Worm (Caenorhabditis elegans): ENCODE measurements around the gene C07A9.9.

C07A9.9 gene

ce11 chrIII:9667591-9668265 is at the start of gene C07A9.9:
Gene C07A9.9, minus strand, starts transcription at chrIII:9667641.
- TF ChIP-seq W03F9.2 (tag; optimal IDR thresholded peaks at IDR 0.05), result no peak
- TF ChIP-seq him-1 (tag; optimal IDR thresholded peaks at IDR 0.05), result peak; percentile 91

- TF ChIP-seq him-1 (tag; optimal IDR thresholded peaks at IDR 0.05), result no peak
- no peak for TF ChIP-seq dao-5 (tag; optimal IDR thresholded peaks at IDR 0.05)
- no peak for TF ChIP-seq W03F9.2 (tag; optimal IDR thresholded peaks at IDR 0.05)
These were observed 47.3 kb upstream of the C07A9.9 start for ce11 chrIII:9714731-9715130.

DNA sequence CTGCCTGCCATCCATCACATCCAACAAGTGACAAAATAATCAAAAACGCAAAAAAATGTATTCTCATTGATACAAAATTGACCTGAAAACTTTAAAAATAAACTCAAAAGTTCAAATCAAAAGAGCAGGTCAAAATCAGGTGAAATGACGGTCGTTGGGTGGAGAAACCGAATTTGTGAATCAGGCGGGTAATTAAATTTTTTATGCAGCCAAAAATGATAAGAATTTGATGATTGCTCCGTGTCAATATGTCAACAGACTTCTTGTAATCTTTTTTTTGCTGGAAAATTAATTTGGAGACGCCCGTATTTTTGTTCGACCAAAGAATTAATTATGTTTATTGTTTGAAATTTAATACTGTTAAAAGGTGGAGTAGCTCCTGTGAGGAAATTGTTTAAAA is 46.4 kb upstream of the C07A9.9 start, which contains the start of gene ncx-6:
TSS of gene ncx-6 (minus strand) at position 88 of the 400 bp plus-strand sequence.
- no peak for TF ChIP-seq W03F9.2 (tag; optimal IDR thresholded peaks at IDR 0.05)

DNA sequence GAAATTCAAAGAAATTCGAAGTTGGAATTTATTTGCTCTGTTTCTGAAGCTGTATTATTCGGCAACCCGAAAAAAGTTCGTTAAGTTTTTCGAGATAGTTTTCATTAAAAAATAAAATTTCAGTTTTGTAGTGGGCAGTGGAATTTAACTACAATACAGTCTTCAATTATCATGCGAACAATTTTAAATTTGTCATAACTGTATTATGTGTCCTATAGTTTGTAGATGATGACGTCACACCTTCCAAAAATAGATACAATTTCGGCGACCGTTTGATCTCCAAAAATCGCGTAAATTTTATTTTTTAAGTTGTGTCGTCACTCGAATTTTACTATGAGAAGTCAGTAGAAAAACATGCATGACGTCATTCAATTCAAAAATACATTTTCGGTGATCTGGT is 45.7 kb upstream of the C07A9.9 start:
- TF ChIP-seq dao-5 (tag; optimal IDR thresholded peaks at IDR 0.05) (no peak), him-1 (tag; optimal IDR thresholded peaks at IDR 0.05) (no peak), W03F9.2 (tag; optimal IDR thresholded peaks at IDR 0.05) (no peak)

DNA sequence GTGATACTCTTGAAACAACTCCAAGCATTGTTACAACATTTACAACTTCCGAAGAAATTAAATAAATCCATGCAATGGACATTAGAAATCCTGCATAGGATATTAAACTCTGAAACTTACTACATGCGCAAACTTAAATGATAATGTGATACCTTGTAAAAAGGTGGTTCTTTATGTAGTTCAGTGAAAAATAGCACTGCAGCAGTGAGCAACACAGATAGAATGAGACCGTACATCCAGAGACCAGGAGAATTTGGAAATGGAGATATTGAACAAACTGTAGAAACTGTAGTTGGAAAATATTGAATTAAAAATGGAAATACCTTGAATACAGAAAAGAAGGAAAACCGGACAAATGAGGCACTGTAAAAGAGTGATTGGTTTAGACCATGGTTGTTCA is 43.7 kb upstream of the C07A9.9 start:
- TF ChIP-seq W03F9.2 (tag; optimal IDR thresholded peaks at IDR 0.05), result no peak

DNA sequence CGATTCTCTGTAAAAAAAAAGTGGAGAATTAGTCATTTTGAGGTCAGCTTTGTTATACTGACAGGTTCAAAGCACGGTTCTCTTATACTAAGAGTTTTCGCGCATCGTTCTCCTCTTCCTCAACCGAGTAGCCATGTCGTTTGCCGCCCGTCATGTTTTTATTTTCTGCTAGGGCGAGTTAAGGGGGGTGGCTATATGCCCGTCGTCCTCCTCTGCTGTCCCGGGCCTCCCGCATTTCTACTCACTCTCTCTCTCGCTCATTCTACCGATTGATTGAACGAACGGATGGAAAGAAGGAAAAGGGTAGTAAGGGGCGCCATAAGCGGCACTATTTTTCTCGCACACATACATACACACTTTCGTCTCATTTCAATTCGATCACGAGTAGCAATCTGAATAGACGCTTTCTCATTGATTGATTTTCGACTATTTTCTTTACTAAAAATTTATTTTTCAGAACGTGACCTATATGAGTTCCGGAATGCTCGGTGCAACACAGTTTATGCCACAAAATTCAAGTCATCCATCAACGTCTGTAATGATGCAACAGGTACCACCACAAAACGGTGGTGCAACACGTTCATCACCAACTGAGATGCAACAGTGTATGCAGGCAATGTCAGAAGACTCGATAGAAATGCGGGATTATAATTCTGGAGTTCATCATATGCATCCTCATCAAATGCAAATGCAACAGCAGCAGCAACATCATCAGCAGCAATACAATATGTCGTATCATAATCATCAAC is 37.9 kb upstream of the C07A9.9 start:
- TF ChIP-seq W03F9.2 (tag; optimal IDR thresholded peaks at IDR 0.05) (no peak), him-1 (tag; optimal IDR thresholded peaks at IDR 0.05) (no peak), dao-5 (tag; optimal IDR thresholded peaks at IDR 0.05) (no peak)

- TF ChIP-seq him-1 (tag; optimal IDR thresholded peaks at IDR 0.05) (no peak), W03F9.2 (tag; optimal IDR thresholded peaks at IDR 0.05) (no peak), dao-5 (tag; optimal IDR thresholded peaks at IDR 0.05) (no peak)
These were observed 37.1 kb upstream of the C07A9.9 start for ce11 chrIII:9704606-9704938.

ce11 chrIII:9703747-9704605 is 36.5 kb upstream of the C07A9.9 start:
- no peak for TF ChIP-seq W03F9.2 (tag; optimal IDR thresholded peaks at IDR 0.05)
- peak; percentile 45 for TF ChIP-seq dao-5 (tag; optimal IDR thresholded peaks at IDR 0.05)

- no peak for TF ChIP-seq him-1 (tag; optimal IDR thresholded peaks at IDR 0.05)
- no peak for TF ChIP-seq dao-5 (tag; optimal IDR thresholded peaks at IDR 0.05)
- TF ChIP-seq W03F9.2 (tag; optimal IDR thresholded peaks at IDR 0.05), result no peak
These were observed 35.3 kb upstream of the C07A9.9 start for ce11 chrIII:9702665-9703252.

- TF ChIP-seq W03F9.2 (tag; optimal IDR thresholded peaks at IDR 0.05) (no peak), him-1 (tag; optimal IDR thresholded peaks at IDR 0.05) (no peak), dao-5 (tag; optimal IDR thresholded peaks at IDR 0.05) (no peak)
These were observed 34.4 kb upstream of the C07A9.9 start for ce11 chrIII:9701798-9702197.

DNA sequence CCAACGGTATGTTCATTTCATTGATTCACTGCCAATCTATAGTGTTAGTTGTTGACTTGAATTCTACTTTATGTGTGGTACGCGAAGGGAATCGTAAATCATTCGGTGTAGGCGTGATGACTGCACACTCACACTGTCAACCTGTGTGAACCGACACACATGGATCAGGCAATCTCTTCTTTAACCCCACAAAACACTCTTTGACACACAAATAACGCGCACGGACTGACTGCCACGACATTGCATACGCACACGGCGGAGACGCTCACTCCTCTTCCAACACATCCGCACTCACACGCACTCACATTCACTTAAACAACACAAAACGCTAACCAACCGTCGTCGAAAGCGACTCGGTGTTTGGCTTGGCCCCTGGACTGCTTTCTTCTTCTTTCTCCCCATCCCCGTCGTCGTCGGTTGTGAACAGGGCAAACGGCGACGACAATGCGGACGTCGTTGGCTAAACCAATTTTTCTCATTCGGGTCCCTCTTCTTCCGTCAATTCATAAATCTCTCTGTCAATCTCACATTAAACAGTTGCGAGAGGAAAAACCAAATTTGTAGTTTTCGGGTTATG is 32.8 kb upstream of the C07A9.9 start:
- TF ChIP-seq W03F9.2 (tag; optimal IDR thresholded peaks at IDR 0.05), result no peak

ce11 chrIII:9699576-9699975 is 32.1 kb upstream of the C07A9.9 start, which contains the start of gene tlk-1:
Gene tlk-1, plus strand, starts transcription at chrIII:9699876.
- TF ChIP-seq him-1 (tag; optimal IDR thresholded peaks at IDR 0.05) (no peak), dao-5 (tag; optimal IDR thresholded peaks at IDR 0.05) (no peak), W03F9.2 (tag; optimal IDR thresholded peaks at IDR 0.05) (no peak)

DNA sequence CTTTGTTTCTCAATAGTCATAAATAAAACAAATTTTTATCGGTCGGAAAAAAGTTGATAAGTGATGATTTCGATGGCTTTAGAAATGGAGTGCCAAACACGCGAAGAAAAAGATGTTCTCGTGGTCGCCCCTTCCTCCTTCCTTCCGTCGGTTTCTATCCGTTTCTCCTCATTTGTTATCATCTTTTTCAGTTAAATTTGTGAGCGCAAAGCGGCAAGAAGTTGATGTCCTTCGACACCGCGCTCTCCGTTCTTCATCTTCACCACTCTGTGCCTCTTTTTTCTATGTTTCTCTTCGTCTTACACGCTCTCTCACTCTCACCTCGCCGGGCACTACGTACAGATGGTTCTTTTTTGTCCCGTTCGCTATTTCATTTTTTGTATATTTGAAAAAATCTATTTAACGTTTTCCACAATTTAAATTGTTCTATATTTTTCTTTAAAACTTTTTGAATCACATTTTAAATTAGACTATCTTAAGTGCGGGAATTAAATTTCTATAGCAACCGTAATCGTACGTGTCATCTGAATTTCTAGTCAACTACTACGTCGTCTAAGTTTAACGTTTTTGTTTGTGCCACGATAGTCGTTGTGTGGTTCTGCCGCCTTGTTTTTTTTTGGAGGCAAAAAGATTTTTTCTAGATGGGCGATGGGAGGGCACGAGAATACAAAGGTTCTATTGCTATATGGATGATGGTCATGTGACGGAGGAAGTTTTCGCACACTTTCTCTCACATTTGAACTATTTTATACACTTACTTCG is 31.4 kb upstream of the C07A9.9 start:
- no peak for TF ChIP-seq him-1 (tag; optimal IDR thresholded peaks at IDR 0.05)
- no peak for TF ChIP-seq dao-5 (tag; optimal IDR thresholded peaks at IDR 0.05)
- TF ChIP-seq W03F9.2 (tag; optimal IDR thresholded peaks at IDR 0.05), result no peak

Data from whole organism, L4/young adult.